Fruit fly (Drosophila melanogaster): Measurements from ENCODE around the gene Rack1.
A peak's percentile ranks its signal among the peaks of the same experiment; 100 is the strongest.

The Rack1 gene

DNA sequence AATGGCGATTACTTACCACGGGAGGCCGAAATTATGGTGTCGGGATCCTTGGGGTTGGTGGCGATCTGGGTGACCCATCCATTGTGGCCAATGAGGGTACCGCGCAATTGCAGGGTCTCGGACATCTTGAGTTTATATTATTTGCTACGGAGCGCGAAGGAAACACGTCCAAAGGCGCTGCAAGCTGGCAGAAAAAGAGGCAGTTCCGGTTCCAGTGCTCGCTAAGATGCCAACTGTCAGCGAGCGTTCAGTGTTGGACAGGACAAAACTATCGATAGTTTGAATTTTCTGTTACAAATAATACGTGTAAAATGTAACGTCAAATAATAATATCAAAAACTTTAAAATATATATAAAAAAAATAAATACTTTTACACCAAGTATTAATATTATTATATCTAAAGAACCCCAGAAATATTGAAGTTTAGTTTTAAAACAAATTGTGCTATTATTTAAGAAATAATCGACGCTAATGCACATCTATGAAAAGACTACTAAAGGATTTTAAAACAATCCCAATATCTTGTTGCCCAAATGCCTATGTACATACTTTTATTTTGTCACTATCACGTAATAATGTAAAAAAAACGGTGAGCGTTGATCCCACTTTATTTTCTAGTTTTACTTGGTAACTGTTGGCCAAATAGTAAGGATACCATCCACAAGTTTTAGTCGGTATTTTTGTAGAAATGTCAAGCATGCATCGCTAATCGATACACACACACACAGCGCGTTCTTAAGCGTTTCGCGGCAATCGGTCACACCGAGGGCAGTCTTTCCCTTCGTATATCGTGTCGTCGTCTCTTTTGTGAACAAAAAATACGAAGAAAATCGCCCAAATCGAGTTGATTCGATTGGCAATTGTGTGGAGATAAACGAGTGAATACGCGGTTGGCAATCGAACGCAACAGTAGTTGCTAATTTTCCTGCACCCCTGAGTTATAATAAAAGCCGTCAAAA is at the start of gene Rack1, which contains the start of gene mts:
Rack1 (minus strand) TSS at position 271 of the 960 bp plus-strand sequence.
mts (plus strand) TSS at position 606 of the 960 bp plus-strand sequence.
- TF ChIP-seq EcR (GFP tag; optimal IDR thresholded peaks at IDR 0.05) (no peak), psq (optimal IDR thresholded peaks at IDR 0.05) (no peak), usp (GFP tag; optimal IDR thresholded peaks at IDR 0.05) (no peak), pan (optimal IDR thresholded peaks at IDR 0.05) (no peak), CG8478 (optimal IDR thresholded peaks at IDR 0.05) (no peak), Dll (optimal IDR thresholded peaks at IDR 0.05) (no peak)

- no peak for TF ChIP-seq pan (optimal IDR thresholded peaks at IDR 0.05)
- TF ChIP-seq Dll (optimal IDR thresholded peaks at IDR 0.05): no peak
- TF ChIP-seq CG8478 (optimal IDR thresholded peaks at IDR 0.05): no peak
- no peak for TF ChIP-seq usp (GFP tag; optimal IDR thresholded peaks at IDR 0.05)
- no peak for TF ChIP-seq psq (optimal IDR thresholded peaks at IDR 0.05)
- no peak for TF ChIP-seq EcR (GFP tag; optimal IDR thresholded peaks at IDR 0.05)
These were observed 49.6 kb upstream of the Rack1 start for dm6 chr2L:7876520-7877232.

- no peak for TF ChIP-seq pan (optimal IDR thresholded peaks at IDR 0.05)
- TF ChIP-seq psq (optimal IDR thresholded peaks at IDR 0.05): no peak
- no peak for TF ChIP-seq usp (GFP tag; optimal IDR thresholded peaks at IDR 0.05)
- no peak for TF ChIP-seq EcR (GFP tag; optimal IDR thresholded peaks at IDR 0.05)
- no peak for TF ChIP-seq CG8478 (optimal IDR thresholded peaks at IDR 0.05)
- no peak for TF ChIP-seq Dll (optimal IDR thresholded peaks at IDR 0.05)
These were observed 48.6 kb upstream of the Rack1 start for dm6 chr2L:7875676-7876075.

- TF ChIP-seq usp (GFP tag; optimal IDR thresholded peaks at IDR 0.05) (no peak), CG8478 (optimal IDR thresholded peaks at IDR 0.05) (no peak), EcR (GFP tag; optimal IDR thresholded peaks at IDR 0.05) (no peak), pan (optimal IDR thresholded peaks at IDR 0.05) (no peak), psq (optimal IDR thresholded peaks at IDR 0.05) (no peak), Dll (optimal IDR thresholded peaks at IDR 0.05) (no peak)
These were observed 45.6 kb upstream of the Rack1 start for dm6 chr2L:7872680-7873079.

- TF ChIP-seq psq (optimal IDR thresholded peaks at IDR 0.05) (no peak), CG8478 (optimal IDR thresholded peaks at IDR 0.05) (no peak), Dll (optimal IDR thresholded peaks at IDR 0.05) (no peak), usp (GFP tag; optimal IDR thresholded peaks at IDR 0.05) (no peak), EcR (GFP tag; optimal IDR thresholded peaks at IDR 0.05) (no peak), pan (optimal IDR thresholded peaks at IDR 0.05) (no peak)
These were observed 44.9 kb upstream of the Rack1 start for dm6 chr2L:7871821-7872524.

DNA sequence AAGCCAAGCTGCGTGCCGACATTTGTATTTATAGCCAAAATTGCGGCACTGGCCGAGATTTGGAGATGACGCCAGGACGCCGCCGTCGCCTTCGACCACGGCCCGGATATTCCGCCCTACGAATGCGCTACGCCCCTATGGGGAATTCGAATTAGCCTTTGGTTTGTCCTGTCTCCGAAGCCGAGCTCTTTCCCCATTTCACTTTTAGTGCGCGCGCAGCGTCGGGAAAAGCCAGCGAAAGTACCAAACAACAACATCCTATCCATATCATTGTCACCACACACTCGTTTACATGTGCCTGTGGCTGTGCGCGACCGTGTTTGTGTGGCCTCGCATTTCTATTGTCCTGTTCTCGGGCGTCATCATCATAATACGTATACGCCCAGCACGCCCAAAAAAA is 44.2 kb upstream of the Rack1 start, which contains the start of gene Proc:
Proc (minus strand) TSS at position 101 of the 400 bp plus-strand sequence.
- TF ChIP-seq Dll (optimal IDR thresholded peaks at IDR 0.05): no peak
- no peak for TF ChIP-seq pan (optimal IDR thresholded peaks at IDR 0.05)
- no peak for TF ChIP-seq EcR (GFP tag; optimal IDR thresholded peaks at IDR 0.05)
- TF ChIP-seq psq (optimal IDR thresholded peaks at IDR 0.05): no peak
- TF ChIP-seq usp (GFP tag; optimal IDR thresholded peaks at IDR 0.05): no peak
- no peak for TF ChIP-seq CG8478 (optimal IDR thresholded peaks at IDR 0.05)

- TF ChIP-seq psq (optimal IDR thresholded peaks at IDR 0.05): no peak
- peak; percentile 40 for TF ChIP-seq Dll (optimal IDR thresholded peaks at IDR 0.05)
- TF ChIP-seq pan (optimal IDR thresholded peaks at IDR 0.05): no peak
These were observed 43.1 kb upstream of the Rack1 start for dm6 chr2L:7870212-7870611.

dm6 chr2L:7868608-7869007 is 41.5 kb upstream of the Rack1 start:
- TF ChIP-seq pan (optimal IDR thresholded peaks at IDR 0.05) (no peak), psq (optimal IDR thresholded peaks at IDR 0.05) (no peak), usp (GFP tag; optimal IDR thresholded peaks at IDR 0.05) (no peak), EcR (GFP tag; optimal IDR thresholded peaks at IDR 0.05) (no peak), Dll (optimal IDR thresholded peaks at IDR 0.05) (no peak), CG8478 (optimal IDR thresholded peaks at IDR 0.05) (no peak)

DNA sequence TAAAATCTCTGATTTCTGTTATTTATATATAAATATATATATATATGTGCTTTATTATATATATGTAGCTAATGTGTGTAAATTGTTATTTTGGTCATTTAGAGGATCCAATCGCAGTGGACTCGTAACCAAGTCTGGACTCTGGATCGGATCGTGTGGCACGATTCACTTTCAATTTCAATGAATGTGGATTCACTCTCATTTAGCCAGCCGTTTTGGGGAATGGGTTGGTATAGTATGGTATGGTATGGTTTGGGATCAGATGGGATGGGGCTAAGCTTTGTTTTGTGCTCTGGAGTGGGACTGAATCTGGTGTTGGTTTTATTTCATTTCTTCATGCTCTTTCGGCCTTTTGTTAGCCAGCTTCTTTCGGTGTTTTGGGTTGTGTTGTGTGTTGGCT is 34.6 kb upstream of the Rack1 start:
- TF ChIP-seq Dll (optimal IDR thresholded peaks at IDR 0.05): no peak
- no peak for TF ChIP-seq EcR (GFP tag; optimal IDR thresholded peaks at IDR 0.05)
- no peak for TF ChIP-seq psq (optimal IDR thresholded peaks at IDR 0.05)
- no peak for TF ChIP-seq CG8478 (optimal IDR thresholded peaks at IDR 0.05)
- TF ChIP-seq pan (optimal IDR thresholded peaks at IDR 0.05): no peak
- TF ChIP-seq usp (GFP tag; optimal IDR thresholded peaks at IDR 0.05): no peak

dm6 chr2L:7860739-7861138 is 33.6 kb upstream of the Rack1 start, which contains the start of gene TwdlE:
Gene TwdlE (minus strand): TSS chr2L:7860839.
- TF ChIP-seq CG8478 (optimal IDR thresholded peaks at IDR 0.05) (no peak), Dll (optimal IDR thresholded peaks at IDR 0.05) (no peak), psq (optimal IDR thresholded peaks at IDR 0.05) (no peak)

dm6 chr2L:7856380-7857127 is 29.4 kb upstream of the Rack1 start, which contains the start of gene lectin-28C:
Gene lectin-28C (plus strand): TSS chr2L:7857077.
- TF ChIP-seq EcR (GFP tag; optimal IDR thresholded peaks at IDR 0.05): peak; percentile 71 to 86

All from whole organism.